Worm (Caenorhabditis elegans): Measurements from ENCODE around the gene C50E3.6.

The C50E3.6 gene

DNA sequence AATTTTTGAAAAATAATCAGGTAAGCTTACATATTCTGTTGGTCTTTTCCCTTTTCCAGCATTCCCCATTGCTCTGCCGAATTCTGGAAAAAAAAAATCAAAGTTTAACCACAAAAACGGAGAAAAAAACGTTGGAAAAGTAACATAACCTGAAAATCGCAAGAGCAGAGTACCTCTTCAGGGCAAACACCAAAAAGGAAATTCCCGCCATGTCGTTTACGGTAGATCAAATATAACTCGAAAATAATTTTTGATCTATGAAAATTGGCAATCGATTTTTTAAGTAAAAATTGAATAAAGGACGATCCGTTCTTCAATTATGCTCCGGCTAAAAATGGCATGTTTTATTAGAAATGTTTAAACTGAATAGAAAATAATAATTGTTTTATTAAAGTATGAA, 13.1 kb upstream of the C50E3.6 start, which contains the start of gene C50E3.11:
Gene C50E3.11, minus strand, starts transcription at position 83 of the 400 bp plus-strand sequence.
- no peak for TF ChIP-seq aha-1 (tag; optimal IDR thresholded peaks at IDR 0.05)
- TF ChIP-seq nhr-71 (tag; optimal IDR thresholded peaks at IDR 0.05), result no peak
- no peak for TF ChIP-seq sptf-1 (tag; optimal IDR thresholded peaks at IDR 0.05)
- no peak for TF ChIP-seq mef-2 (tag; optimal IDR thresholded peaks at IDR 0.05)
- no peak for TF ChIP-seq grh-1 (GFP tag; IDR thresholded peaks at IDR 0.05)
- TF ChIP-seq snu-23 (GFP tag; optimal IDR thresholded peaks at IDR 0.05), result no peak
- TF ChIP-seq pqm-1 (tag; optimal IDR thresholded peaks at IDR 0.05), result no peak
- TF ChIP-seq ceh-88 (GFP tag; IDR thresholded peaks at IDR 0.05), result no peak
- no peak for TF ChIP-seq ceh-82 (tag; optimal IDR thresholded peaks at IDR 0.05)
- no peak for TF ChIP-seq mdl-1 (tag; optimal IDR thresholded peaks at IDR 0.05)
- no peak for TF ChIP-seq lin-14 (GFP tag; optimal IDR thresholded peaks at IDR 0.05)
- TF ChIP-seq lsy-2 (tag; optimal IDR thresholded peaks at IDR 0.05), result no peak
- no peak for TF ChIP-seq unc-98 (GFP tag; IDR thresholded peaks at IDR 0.05)
- no peak for TF ChIP-seq pax-3 (tag; optimal IDR thresholded peaks at IDR 0.05)
- no peak for TF ChIP-seq fkh-10 (GFP tag; optimal IDR thresholded peaks at IDR 0.05)
- TF ChIP-seq egl-27 (tag; optimal IDR thresholded peaks at IDR 0.05), result no peak
- no peak for TF ChIP-seq efl-1 (optimal IDR thresholded peaks at IDR 0.05)
- TF ChIP-seq efl-1 (GFP tag; optimal IDR thresholded peaks at IDR 0.05 in 1 of 2), result no peak

DNA sequence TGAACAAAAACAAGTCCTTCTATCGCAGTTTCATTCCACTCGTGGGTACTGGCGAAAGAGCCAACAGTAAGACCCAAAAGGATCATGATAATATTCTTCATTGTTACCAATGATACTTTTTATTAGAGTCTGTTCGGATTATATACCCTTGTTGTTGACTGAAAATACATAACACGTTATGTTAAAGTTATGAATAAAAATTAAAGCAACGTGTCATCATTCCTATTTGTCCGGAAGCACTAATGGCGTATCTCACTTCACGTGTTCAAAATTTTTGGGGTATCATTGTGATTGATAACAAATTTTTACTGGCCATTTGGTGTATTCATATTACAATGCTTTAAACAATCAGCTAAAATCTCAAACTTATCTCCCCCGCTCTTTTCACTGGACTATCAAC, 11.1 kb upstream of the C50E3.6 start, which contains the start of gene scl-26:
Gene scl-26, minus strand, starts transcription at position 101 of the 400 bp plus-strand sequence.
- no peak for TF ChIP-seq zip-4 (GFP tag; optimal IDR thresholded peaks at IDR 0.05)
- TF ChIP-seq hlh-17 (GFP tag; optimal IDR thresholded peaks at IDR 0.05; ENCODE audit: borderline replicate concordance), result no peak
- TF ChIP-seq pqm-1 (tag; optimal IDR thresholded peaks at IDR 0.05), result no peak
- TF ChIP-seq lin-14 (GFP tag; optimal IDR thresholded peaks at IDR 0.05), result no peak
- no peak for TF ChIP-seq mab-9 (GFP tag; IDR thresholded peaks at IDR 0.05)
- no peak for TF ChIP-seq lir-3 (tag; optimal IDR thresholded peaks at IDR 0.05; ENCODE audit: poor library complexity)
- TF ChIP-seq vab-15 (tag; optimal IDR thresholded peaks at IDR 0.05), result no peak
- no peak for TF ChIP-seq fkh-10 (GFP tag; optimal IDR thresholded peaks at IDR 0.05)

ce11 chrV:7600149-7600548, 9.8 kb upstream of the C50E3.6 start, which contains the start of gene C50E3.9:
C50E3.9 (minus strand) TSS chrV:7600249.
- TF ChIP-seq nhr-28 (tag; optimal IDR thresholded peaks at IDR 0.05) (no peak), lin-39 (tag; optimal IDR thresholded peaks at IDR 0.05) (no peak), hlh-4 (tag; optimal IDR thresholded peaks at IDR 0.05) (no peak), unc-130 (tag; optimal IDR thresholded peaks at IDR 0.05) (no peak)

- TF ChIP-seq lir-3 (tag; optimal IDR thresholded peaks at IDR 0.05; ENCODE audit: poor library complexity) (no peak), nhr-84 (tag; optimal IDR thresholded peaks at IDR 0.05) (no peak), ama-1 (optimal IDR thresholded peaks at IDR 0.05) (no peak), mdl-1 (tag; optimal IDR thresholded peaks at IDR 0.05) (no peak), ceh-63 (GFP tag; optimal IDR thresholded peaks at IDR 0.05) (no peak), jun-1 (tag; optimal IDR thresholded peaks at IDR 0.05) (no peak), C04F5.9 (tag; optimal IDR thresholded peaks at IDR 0.05) (no peak), egl-13 (tag; optimal IDR thresholded peaks at IDR 0.05) (no peak), lin-13 (GFP tag; optimal IDR thresholded peaks at IDR 0.05) (no peak), sup-37 (GFP tag; optimal IDR thresholded peaks at IDR 0.05) (no peak), unc-130 (tag; optimal IDR thresholded peaks at IDR 0.05) (no peak)
Measured at ce11 chrV:7598269-7598668, 7.9 kb upstream of the C50E3.6 start, which contains the start of gene C50E3.7. C50E3.7 (minus strand) TSS chrV:7598369.

DNA sequence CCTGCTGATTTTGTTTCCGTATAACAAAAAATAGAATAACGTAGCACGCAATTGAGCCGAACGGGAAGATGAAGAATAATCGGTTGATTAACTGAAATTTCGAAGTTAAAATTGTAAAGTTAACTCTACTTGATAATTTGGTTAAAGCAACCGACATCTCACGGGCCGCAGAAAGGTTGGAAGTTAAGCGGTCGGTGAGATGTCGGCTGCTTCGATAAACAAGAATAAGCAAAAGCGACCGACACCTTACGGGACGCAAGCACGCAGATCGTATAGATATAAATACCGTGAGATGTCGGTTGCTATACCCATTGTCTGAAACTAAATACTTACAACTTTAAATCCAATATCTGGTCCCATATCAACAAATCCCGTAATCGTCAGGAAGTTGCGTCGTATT, 4.8 kb upstream of the C50E3.6 start:
- TF ChIP-seq sup-37 (GFP tag; optimal IDR thresholded peaks at IDR 0.05) (no peak), nhr-20 (tag; optimal IDR thresholded peaks at IDR 0.05) (no peak), unc-86 (tag; optimal IDR thresholded peaks at IDR 0.05) (no peak)
